Fruit fly (Drosophila melanogaster): ENCODE data around the gene CG7530.

CG7530 gene

dm6 chr3R:14758331-14758730 lies 27.0 kb upstream of the CG7530 start:
- TF ChIP-seq dsf (GFP tag; optimal IDR thresholded peaks at IDR 0.05; ENCODE audit: borderline replicate concordance) (no peak), Rel (GFP tag; optimal IDR thresholded peaks at IDR 0.05) (no peak), Rel (tag; optimal IDR thresholded peaks at IDR 0.05) (no peak), OdsH (GFP tag; optimal IDR thresholded peaks at IDR 0.05) (no peak), GATAd (GFP tag; optimal IDR thresholded peaks at IDR 0.05) (no peak), Dfd (GFP tag; optimal IDR thresholded peaks at IDR 0.05) (no peak), CG9705 (GFP tag; optimal IDR thresholded peaks at IDR 0.05) (no peak), CrebA (GFP tag; optimal IDR thresholded peaks at IDR 0.05; ENCODE audit: borderline replicate concordance) (no peak), Sp1 (GFP tag; optimal IDR thresholded peaks at IDR 0.05) (no peak), dl (GFP tag; optimal IDR thresholded peaks at IDR 0.05; ENCODE audit: insufficient read depth in 1 of 2, partially characterized antibody in 2 of 2) (no peak), sv (GFP tag; optimal IDR thresholded peaks at IDR 0.05) (no peak), pan (optimal IDR thresholded peaks at IDR 0.05) (no peak), lola (GFP tag; optimal IDR thresholded peaks at IDR 0.05) (no peak), Hr83 (GFP tag; optimal IDR thresholded peaks at IDR 0.05; ENCODE audit: poor library complexity, severe bottlenecking) (no peak), Dif (GFP tag; optimal IDR thresholded peaks at IDR 0.05; ENCODE audit: partially characterized antibody) (no peak)

- TF ChIP-seq jim (GFP tag; optimal IDR thresholded peaks at IDR 0.05) (no peak), Sp1 (GFP tag; optimal IDR thresholded peaks at IDR 0.05) (no peak), Vsx2 (GFP tag; optimal IDR thresholded peaks at IDR 0.05; ENCODE audit: partially characterized antibody) (no peak), Hnf4 (GFP tag; optimal IDR thresholded peaks at IDR 0.05) (no peak), brk (GFP tag; optimal IDR thresholded peaks at IDR 0.05) (no peak), woc (GFP tag; optimal IDR thresholded peaks at IDR 0.05) (no peak), foxo (GFP tag; optimal IDR thresholded peaks at IDR 0.05) (no peak), Jra (GFP tag; optimal IDR thresholded peaks at IDR 0.05) (no peak), rgr (GFP tag; optimal IDR thresholded peaks at IDR 0.05) (no peak), fru (GFP tag; optimal IDR thresholded peaks at IDR 0.05) (no peak), br (GFP tag; optimal IDR thresholded peaks at IDR 0.05) (no peak), sage (GFP tag; optimal IDR thresholded peaks at IDR 0.05) (no peak), Hr78 (GFP tag; optimal IDR thresholded peaks at IDR 0.05) (no peak), Dfd (GFP tag; optimal IDR thresholded peaks at IDR 0.05) (no peak), lola (GFP tag; optimal IDR thresholded peaks at IDR 0.05) (no peak), CrebA (GFP tag; optimal IDR thresholded peaks at IDR 0.05; ENCODE audit: borderline replicate concordance) (no peak), ey (GFP tag; optimal IDR thresholded peaks at IDR 0.05) (no peak), CG32264 (GFP tag; optimal IDR thresholded peaks at IDR 0.05) (no peak), pan (optimal IDR thresholded peaks at IDR 0.05) (no peak), tai (GFP tag; optimal IDR thresholded peaks at IDR 0.05) (no peak)
Measured at dm6 chr3R:14756040-14756439, 24.7 kb upstream of the CG7530 start.

dm6 chr3R:14754806-14755488 lies 23.6 kb upstream of the CG7530 start:
- TF ChIP-seq pan (optimal IDR thresholded peaks at IDR 0.05) (peak; percentile 36), ey (GFP tag; optimal IDR thresholded peaks at IDR 0.05) (peak; percentile 69), Hnf4 (GFP tag; optimal IDR thresholded peaks at IDR 0.05) (peak; percentile 48), Rel (GFP tag; optimal IDR thresholded peaks at IDR 0.05) (peak; percentile 55), Rel (tag; optimal IDR thresholded peaks at IDR 0.05) (peak; percentile 23), dmrt93B (GFP tag; optimal IDR thresholded peaks at IDR 0.05) (peak; percentile 62), HLH106 (tag; optimal IDR thresholded peaks at IDR 0.05) (peak; percentile 81), Myc (optimal IDR thresholded peaks at IDR 0.05) (no peak), rgr (GFP tag; optimal IDR thresholded peaks at IDR 0.05) (peak; percentile 68), CG32264 (GFP tag; optimal IDR thresholded peaks at IDR 0.05) (peak; percentile 61), Dfd (GFP tag; optimal IDR thresholded peaks at IDR 0.05) (no peak), psq (GFP tag; optimal IDR thresholded peaks at IDR 0.05) (peak; percentile 73), sage (GFP tag; optimal IDR thresholded peaks at IDR 0.05) (peak; percentile 67), fru (GFP tag; optimal IDR thresholded peaks at IDR 0.05) (peak; percentile 78), OdsH (GFP tag; optimal IDR thresholded peaks at IDR 0.05) (peak; percentile 72), lola (GFP tag; optimal IDR thresholded peaks at IDR 0.05) (no peak), Hr78 (GFP tag; optimal IDR thresholded peaks at IDR 0.05) (no peak), dl (GFP tag; optimal IDR thresholded peaks at IDR 0.05; ENCODE audit: insufficient read depth in 1 of 2, partially characterized antibody in 2 of 2) (no peak), brk (GFP tag; optimal IDR thresholded peaks at IDR 0.05) (peak; percentile 30), Jra (GFP tag; optimal IDR thresholded peaks at IDR 0.05) (no peak), dsf (GFP tag; optimal IDR thresholded peaks at IDR 0.05; ENCODE audit: borderline replicate concordance) (no peak), Vsx2 (GFP tag; optimal IDR thresholded peaks at IDR 0.05; ENCODE audit: partially characterized antibody) (no peak), Sp1 (GFP tag; optimal IDR thresholded peaks at IDR 0.05) (peak; percentile 76), br (GFP tag; optimal IDR thresholded peaks at IDR 0.05) (peak; percentile 71), h (GFP tag; optimal IDR thresholded peaks at IDR 0.05) (peak; percentile 86), Dif (GFP tag; optimal IDR thresholded peaks at IDR 0.05; ENCODE audit: partially characterized antibody) (no peak), Mio (GFP tag; optimal IDR thresholded peaks at IDR 0.05) (no peak), GATAd (GFP tag; optimal IDR thresholded peaks at IDR 0.05) (no peak), Abd-B (GFP tag; optimal IDR thresholded peaks at IDR 0.05) (no peak), CG9705 (GFP tag; optimal IDR thresholded peaks at IDR 0.05) (peak; percentile 2), sv (GFP tag; optimal IDR thresholded peaks at IDR 0.05) (peak; percentile 22), CrebA (GFP tag; optimal IDR thresholded peaks at IDR 0.05; ENCODE audit: borderline replicate concordance) (no peak), jim (GFP tag; optimal IDR thresholded peaks at IDR 0.05) (no peak), usp (GFP tag; optimal IDR thresholded peaks at IDR 0.05) (no peak), Hr83 (GFP tag; optimal IDR thresholded peaks at IDR 0.05; ENCODE audit: poor library complexity, severe bottlenecking) (no peak), tai (GFP tag; optimal IDR thresholded peaks at IDR 0.05) (no peak), foxo (GFP tag; optimal IDR thresholded peaks at IDR 0.05) (peak in 1 of 2 experiments; percentile 86), N (GFP tag; optimal IDR thresholded peaks at IDR 0.05) (no peak), woc (GFP tag; optimal IDR thresholded peaks at IDR 0.05) (peak; percentile 46)
